Worm (Caenorhabditis elegans): Measurements from ENCODE around the gene C09G1.4.

C09G1.4 gene

DNA sequence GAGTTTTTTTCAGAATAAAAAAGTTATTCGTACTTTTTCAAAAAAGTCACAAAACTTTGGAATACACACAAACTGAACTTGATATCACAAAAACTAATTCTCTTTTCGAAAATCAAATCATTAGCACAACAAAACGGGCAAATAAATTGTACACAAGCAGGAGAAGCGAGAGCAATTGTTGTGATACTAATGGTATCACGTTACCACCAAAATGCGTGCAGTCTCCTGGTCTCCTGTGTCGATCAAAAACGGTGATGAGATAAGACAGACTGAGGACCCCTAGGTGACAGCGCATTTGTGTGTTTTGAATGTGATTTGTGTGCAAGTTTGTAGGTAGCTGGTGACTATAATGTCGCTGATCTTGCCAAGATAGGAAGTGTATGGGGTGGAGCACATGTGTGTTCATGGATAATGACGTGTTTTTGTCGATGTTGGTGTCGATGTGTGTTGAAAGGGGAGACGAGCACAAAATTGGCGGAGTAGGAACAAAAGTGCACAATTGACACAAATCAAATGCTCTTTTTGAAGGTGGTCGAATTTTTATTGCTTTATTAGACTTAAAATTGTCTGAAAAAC is 66.6 kb downstream of the C09G1.4 start:
- TF ChIP-seq mbf-1 (tag; optimal IDR thresholded peaks at IDR 0.05) = no peak
- TF ChIP-seq mab-5 (tag; optimal IDR thresholded peaks at IDR 0.05) = no peak
- TF ChIP-seq alr-1 (tag; optimal IDR thresholded peaks at IDR 0.05) = no peak
- TF ChIP-seq mdl-1 (tag; optimal IDR thresholded peaks at IDR 0.05) = no peak
- TF ChIP-seq nhr-77 (tag; optimal IDR thresholded peaks at IDR 0.05) = no peak
- peak; percentile 25 for TF ChIP-seq F13H6.1 (tag; optimal IDR thresholded peaks at IDR 0.05)
- no peak for TF ChIP-seq ceh-16 (tag; optimal IDR thresholded peaks at IDR 0.05)
- no peak for TF ChIP-seq blmp-1 (tag; optimal IDR thresholded peaks at IDR 0.05; ENCODE audit: insufficient read depth)
- no peak for TF ChIP-seq gmeb-1 (tag; optimal IDR thresholded peaks at IDR 0.05)
- TF ChIP-seq nhr-25 (tag; optimal IDR thresholded peaks at IDR 0.05) = no peak
- no peak for TF ChIP-seq unc-62 (GFP tag; optimal IDR thresholded peaks at IDR 0.05)
- no peak for TF ChIP-seq ztf-1 (GFP tag; conservative IDR thresholded peaks at IDR 0.05)
- no peak for TF ChIP-seq zag-1 (tag; optimal IDR thresholded peaks at IDR 0.05)
- no peak for TF ChIP-seq egl-27 (tag; optimal IDR thresholded peaks at IDR 0.05)
- TF ChIP-seq aly-2 (tag; optimal IDR thresholded peaks at IDR 0.05) = no peak
- peak; percentile 11 for TF ChIP-seq sma-3 (GFP tag; optimal IDR thresholded peaks at IDR 0.05)
- TF ChIP-seq nhr-21 (tag; optimal IDR thresholded peaks at IDR 0.05) = no peak
- TF ChIP-seq sma-9 (GFP tag; optimal IDR thresholded peaks at IDR 0.05) = peak; percentile 58
- no peak for TF ChIP-seq sma-9 (tag; optimal IDR thresholded peaks at IDR 0.05)
- peak; percentile 13 for TF ChIP-seq crh-2 (tag; optimal IDR thresholded peaks at IDR 0.05)

- TF ChIP-seq ZK546.5 (tag; optimal IDR thresholded peaks at IDR 0.05) (no peak), sma-3 (GFP tag; optimal IDR thresholded peaks at IDR 0.05) (no peak), nhr-21 (tag; optimal IDR thresholded peaks at IDR 0.05) (no peak), mab-5 (tag; optimal IDR thresholded peaks at IDR 0.05) (no peak), mbf-1 (tag; optimal IDR thresholded peaks at IDR 0.05) (no peak)
Observed at ce11 chrX:15939224-15939623, 67.2 kb downstream of the C09G1.4 start, which contains the start of gene mrp-3. Gene mrp-3 (minus strand): TSS chrX:15939324.
